Worm (Caenorhabditis elegans): Measurements from ENCODE around the gene Y27F2A.8.

ce11 chrII:3230422-3230821, 46.8 kb downstream of the Y27F2A.8 start, which contains the start of gene srh-297:
- no peak for TF ChIP-seq lin-13 (tag; optimal IDR thresholded peaks at IDR 0.05)
- TF ChIP-seq ces-1 (GFP tag; optimal IDR thresholded peaks at IDR 0.05): no peak
- TF ChIP-seq ceh-39 (tag; optimal IDR thresholded peaks at IDR 0.05): no peak
